Worm (Caenorhabditis elegans): ENCODE data around the gene C48A7.16.

The C48A7.16 gene

ce11 chrIV:7390126-7390766, 15.0 kb upstream of the C48A7.16 start:
- no peak for TF ChIP-seq pha-2 (tag; optimal IDR thresholded peaks at IDR 0.05)
- TF ChIP-seq unc-42 (tag; optimal IDR thresholded peaks at IDR 0.05), result peak; percentile 27
- TF ChIP-seq ceh-19 (GFP tag; optimal IDR thresholded peaks at IDR 0.05), result no peak
- TF ChIP-seq ceh-14 (tag; optimal IDR thresholded peaks at IDR 0.05), result peak; percentile 13
- peak; percentile 73 for TF ChIP-seq ceh-18 (tag; optimal IDR thresholded peaks at IDR 0.05)
- TF ChIP-seq hlh-13 (GFP tag; optimal IDR thresholded peaks at IDR 0.05), result no peak
- no peak for TF ChIP-seq ceh-34 (tag; optimal IDR thresholded peaks at IDR 0.05)
- no peak for TF ChIP-seq sox-4 (tag; optimal IDR thresholded peaks at IDR 0.05)
- TF ChIP-seq fkh-10 (GFP tag; optimal IDR thresholded peaks at IDR 0.05), result no peak
- peak; percentile 16 for TF ChIP-seq ceh-31 (tag; optimal IDR thresholded peaks at IDR 0.05)
- TF ChIP-seq ref-2 (tag; optimal IDR thresholded peaks at IDR 0.05), result no peak

ce11 chrIV:7391534-7392343, 13.5 kb upstream of the C48A7.16 start:
- TF ChIP-seq K02D7.2 (tag; optimal IDR thresholded peaks at IDR 0.05), result no peak
- peak; percentile 50 for TF ChIP-seq unc-42 (tag; optimal IDR thresholded peaks at IDR 0.05)
- no peak for TF ChIP-seq ceh-30 (tag; optimal IDR thresholded peaks at IDR 0.05)
- TF ChIP-seq syd-9 (tag; optimal IDR thresholded peaks at IDR 0.05), result no peak
- TF ChIP-seq npax-4 (tag; optimal IDR thresholded peaks at IDR 0.05), result no peak
- TF ChIP-seq ceh-24 (tag; optimal IDR thresholded peaks at IDR 0.05), result no peak
- TF ChIP-seq nhr-232 (tag; optimal IDR thresholded peaks at IDR 0.05), result no peak
- TF ChIP-seq elt-2 (tag; optimal IDR thresholded peaks at IDR 0.05), result no peak
- TF ChIP-seq ceh-18 (tag; optimal IDR thresholded peaks at IDR 0.05), result peak; percentile 2
- TF ChIP-seq dve-1 (tag; optimal IDR thresholded peaks at IDR 0.05), result no peak
- TF ChIP-seq hlh-15 (tag; optimal IDR thresholded peaks at IDR 0.05), result no peak
- no peak for TF ChIP-seq ceh-2 (tag; optimal IDR thresholded peaks at IDR 0.05)

ce11 chrIV:7393700-7394099, 11.6 kb upstream of the C48A7.16 start, which contains the start of gene pitr-1:
TSS of gene pitr-1 (plus strand) at chrIV:7394085.
- no peak for TF ChIP-seq tbx-7 (tag; optimal IDR thresholded peaks at IDR 0.05)
- TF ChIP-seq hlh-8 (tag; optimal IDR thresholded peaks at IDR 0.05), result no peak
- TF ChIP-seq elt-2 (tag; optimal IDR thresholded peaks at IDR 0.05), result peak; percentile 60

ce11 chrIV:7397507-7397906, 7.8 kb upstream of the C48A7.16 start:
- TF ChIP-seq K02D7.2 (tag; optimal IDR thresholded peaks at IDR 0.05) (no peak), ceh-24 (tag; optimal IDR thresholded peaks at IDR 0.05) (no peak), Y22D7AL.16 (tag; optimal IDR thresholded peaks at IDR 0.05) (no peak), fkh-6 (tag; optimal IDR thresholded peaks at IDR 0.05) (no peak), ceh-48 (tag; optimal IDR thresholded peaks at IDR 0.05) (no peak), T23F11.4 (GFP tag; optimal IDR thresholded peaks at IDR 0.05) (no peak), pqm-1 (tag; optimal IDR thresholded peaks at IDR 0.05) (no peak), pat-9 (tag; optimal IDR thresholded peaks at IDR 0.05) (no peak), tbx-7 (tag; optimal IDR thresholded peaks at IDR 0.05) (no peak)

ce11 chrIV:7400502-7401118, 4.7 kb upstream of the C48A7.16 start:
- TF ChIP-seq sdc-2 (tag; optimal IDR thresholded peaks at IDR 0.05) (no peak), hlh-8 (tag; optimal IDR thresholded peaks at IDR 0.05) (no peak), ceh-18 (tag; optimal IDR thresholded peaks at IDR 0.05) (peak; percentile 39), unc-42 (tag; optimal IDR thresholded peaks at IDR 0.05) (peak; percentile 82), T23F11.4 (GFP tag; optimal IDR thresholded peaks at IDR 0.05) (no peak), nfya-1 (tag; optimal IDR thresholded peaks at IDR 0.05) (peak; percentile 21), ets-4 (tag; optimal IDR thresholded peaks at IDR 0.05) (no peak), Y22D7AL.16 (tag; optimal IDR thresholded peaks at IDR 0.05) (no peak), ref-2 (tag; optimal IDR thresholded peaks at IDR 0.05) (no peak), elt-4 (tag; optimal IDR thresholded peaks at IDR 0.05) (no peak), F13H6.1 (tag; optimal IDR thresholded peaks at IDR 0.05) (no peak), ceh-9 (tag; optimal IDR thresholded peaks at IDR 0.05) (no peak), ceh-30 (tag; optimal IDR thresholded peaks at IDR 0.05) (no peak), lin-11 (tag; optimal IDR thresholded peaks at IDR 0.05) (no peak), ama-1 (optimal IDR thresholded peaks at IDR 0.05) (no peak), hlh-30 (tag; optimal IDR thresholded peaks at IDR 0.05; ENCODE audit: insufficient read depth) (no peak), pha-4 (tag; optimal IDR thresholded peaks at IDR 0.05) (no peak), tbx-2 (tag; optimal IDR thresholded peaks at IDR 0.05) (peak; percentile 24)

Data from whole organism, late embryonic.